Worm (Caenorhabditis elegans) whole organism, L2 larva: ENCODE data around the gene nspc-14.

ENCODE experiments used
- ZK546.5 ChIP-seq: sonication (generic microtip); optimal IDR thresholded peaks from 2 replicates; lab custom pipeline; 2017; ENCODE audit warnings: missing biosample characterization, missing genetic modification characterization
- nhr-77 ChIP-seq: fragments of 150-350 bp; optimal IDR thresholded peaks from 2 replicates; lab custom pipeline; 2014; ENCODE audit warnings: missing biosample characterization, missing genetic modification characterization
- unc-39 ChIP-seq: fragments of 150-350 bp; optimal IDR thresholded peaks from 2 replicates; lab custom pipeline; 2014; ENCODE audit warnings: missing biosample characterization, missing genetic modification characterization
- ztf-11 ChIP-seq: sonication (generic microtip); optimal IDR thresholded peaks from 2 replicates; lab custom pipeline; 2017; ENCODE audit warnings: missing biosample characterization, missing genetic modification characterization

- peak; percentile 73 for TF ChIP-seq ztf-11 (tag; lab: Kevin White, UChicago)
- TF ChIP-seq ZK546.5 (tag; lab: Kevin White, UChicago), result peak; percentile 63
- TF ChIP-seq nhr-77 (tag; lab: Kevin White, UChicago), result peak; percentile 99
- no peak for TF ChIP-seq unc-39
Observed at ce11 chrX:12362951-12363486, 4.2 kb upstream of the nspc-14 start.
